Worm (Caenorhabditis elegans): Measurements from ENCODE around the gene smgl-2.

Gene smgl-2

ce11 chrIV:3698201-3698600, 27.8 kb upstream of the smgl-2 start, which contains the start of gene Y37E11AL.2:
TSS of gene Y37E11AL.2 (plus strand) at chrIV:3698501.
- TF ChIP-seq eyg-1 (tag; optimal IDR thresholded peaks at IDR 0.05), result no peak
- TF ChIP-seq unc-3 (GFP tag; conservative IDR thresholded peaks at IDR 0.05), result no peak
- TF ChIP-seq unc-3 (tag; optimal IDR thresholded peaks at IDR 0.05), result no peak
- no peak for TF ChIP-seq hlh-6 (tag; optimal IDR thresholded peaks at IDR 0.05)

ce11 chrIV:3700554-3700953, 25.4 kb upstream of the smgl-2 start, which contains the start of gene Y37E11AL.9:
TSS of gene Y37E11AL.9 (minus strand) at chrIV:3700654.
- TF ChIP-seq fax-1 (tag; optimal IDR thresholded peaks at IDR 0.05) (no peak), C08G9.2 (tag; optimal IDR thresholded peaks at IDR 0.05) (no peak), unc-86 (tag; optimal IDR thresholded peaks at IDR 0.05) (no peak), ceh-31 (tag; optimal IDR thresholded peaks at IDR 0.05) (no peak), lim-6 (tag; optimal IDR thresholded peaks at IDR 0.05) (no peak), tbx-7 (tag; optimal IDR thresholded peaks at IDR 0.05) (no peak), pax-1 (tag; optimal IDR thresholded peaks at IDR 0.05) (no peak), ets-4 (tag; optimal IDR thresholded peaks at IDR 0.05) (no peak), hlh-8 (tag; optimal IDR thresholded peaks at IDR 0.05) (no peak), K02D7.2 (tag; optimal IDR thresholded peaks at IDR 0.05) (no peak), pag-3 (tag; optimal IDR thresholded peaks at IDR 0.05; ENCODE audit: borderline replicate concordance) (no peak), che-1 (tag; optimal IDR thresholded peaks at IDR 0.05) (no peak), gmeb-2 (tag; optimal IDR thresholded peaks at IDR 0.05) (no peak), ttx-3 (tag; optimal IDR thresholded peaks at IDR 0.05) (no peak), dmd-4 (tag; optimal IDR thresholded peaks at IDR 0.05; ENCODE audit: borderline replicate concordance) (no peak), unc-3 (GFP tag; conservative IDR thresholded peaks at IDR 0.05) (no peak), unc-3 (tag; optimal IDR thresholded peaks at IDR 0.05) (no peak)

ce11 chrIV:3701892-3702291, 24.1 kb upstream of the smgl-2 start, which contains the start of gene Y37E11AL.12:
TSS of gene Y37E11AL.12 (minus strand) at chrIV:3701992.
- no peak for TF ChIP-seq ceh-22 (tag; optimal IDR thresholded peaks at IDR 0.05)
- no peak for TF ChIP-seq unc-42 (tag; optimal IDR thresholded peaks at IDR 0.05)
- TF ChIP-seq unc-86 (tag; optimal IDR thresholded peaks at IDR 0.05), result no peak
- TF ChIP-seq fax-1 (tag; optimal IDR thresholded peaks at IDR 0.05), result no peak
- no peak for TF ChIP-seq ceh-18 (tag; optimal IDR thresholded peaks at IDR 0.05)
- TF ChIP-seq K02D7.2 (tag; optimal IDR thresholded peaks at IDR 0.05), result no peak
- TF ChIP-seq hlh-13 (GFP tag; optimal IDR thresholded peaks at IDR 0.05), result no peak
- no peak for TF ChIP-seq ceh-30 (tag; optimal IDR thresholded peaks at IDR 0.05)
- TF ChIP-seq ceh-45 (GFP tag; IDR thresholded peaks at IDR 0.05), result no peak
- TF ChIP-seq elt-4 (tag; optimal IDR thresholded peaks at IDR 0.05), result no peak
- TF ChIP-seq unc-55 (GFP tag; optimal IDR thresholded peaks at IDR 0.05), result no peak
- TF ChIP-seq hlh-6 (tag; optimal IDR thresholded peaks at IDR 0.05), result no peak
- TF ChIP-seq C08G9.2 (tag; optimal IDR thresholded peaks at IDR 0.05), result no peak

ce11 chrIV:3709200-3709599, 16.8 kb upstream of the smgl-2 start, which contains the start of gene Y37E11AL.1:
TSS of gene Y37E11AL.1 (plus strand) at chrIV:3709500.
- TF ChIP-seq ets-4 (tag; optimal IDR thresholded peaks at IDR 0.05), result no peak
- no peak for TF ChIP-seq fkh-6 (tag; optimal IDR thresholded peaks at IDR 0.05)
- no peak for TF ChIP-seq ceh-30 (tag; optimal IDR thresholded peaks at IDR 0.05)
- no peak for TF ChIP-seq ceh-14 (tag; optimal IDR thresholded peaks at IDR 0.05)

- no peak for TF ChIP-seq T23F11.4 (GFP tag; optimal IDR thresholded peaks at IDR 0.05)
- no peak for TF ChIP-seq ceh-45 (GFP tag; IDR thresholded peaks at IDR 0.05)
- no peak for TF ChIP-seq C38D4.7 (GFP tag; optimal IDR thresholded peaks at IDR 0.05)
- TF ChIP-seq dmd-4 (tag; optimal IDR thresholded peaks at IDR 0.05; ENCODE audit: borderline replicate concordance), result no peak
- no peak for TF ChIP-seq elt-4 (tag; optimal IDR thresholded peaks at IDR 0.05)
- TF ChIP-seq zip-5 (tag; optimal IDR thresholded peaks at IDR 0.05), result no peak
- no peak for TF ChIP-seq mec-3 (tag; optimal IDR thresholded peaks at IDR 0.05; ENCODE audit: borderline replicate concordance)
- no peak for TF ChIP-seq lim-6 (tag; optimal IDR thresholded peaks at IDR 0.05)
- no peak for TF ChIP-seq F13H6.1 (tag; optimal IDR thresholded peaks at IDR 0.05)
- no peak for TF ChIP-seq gmeb-2 (tag; optimal IDR thresholded peaks at IDR 0.05)
- TF ChIP-seq odd-2 (tag; optimal IDR thresholded peaks at IDR 0.05), result no peak
- no peak for TF ChIP-seq K02D7.2 (tag; optimal IDR thresholded peaks at IDR 0.05)
- no peak for TF ChIP-seq eyg-1 (tag; optimal IDR thresholded peaks at IDR 0.05)
- TF ChIP-seq che-1 (tag; optimal IDR thresholded peaks at IDR 0.05), result no peak
- TF ChIP-seq ets-4 (tag; optimal IDR thresholded peaks at IDR 0.05), result no peak
These were observed 15.2 kb upstream of the smgl-2 start for ce11 chrIV:3710737-3711136.
